Fruit fly (Drosophila melanogaster) whole organism, embryonic: ENCODE measurements around the gene CG9393.
A peak's percentile ranks its signal among the peaks of the same experiment; 100 is the strongest.

ENCODE experiments used
- Abd-B ChIP-seq: fragments of 200-800 bp; sonication (Bioruptor generic); optimal IDR thresholded peaks from 2 replicates; lab custom pipeline; 2018; ENCODE audit warnings: missing biosample characterization, mild to moderate bottlenecking, missing genetic modification characterization, moderate library complexity
- Blimp-1 ChIP-seq: fragments of 200-800 bp; sonication (Bioruptor generic); optimal IDR thresholded peaks from 3 replicates; lab custom pipeline; 2018; ENCODE audit warnings: missing biosample characterization, missing genetic modification characterization, mild to moderate bottlenecking, moderate library complexity, missing genetic modification reagents
- CG10462 ChIP-seq: fragments of 200-800 bp; sonication (Bioruptor generic); optimal IDR thresholded peaks from 2 replicates; lab custom pipeline; 2016; ENCODE audit warnings: missing biosample characterization, missing genetic modification characterization
- CG11093 ChIP-seq: fragments of 200-800 bp; sonication (Bioruptor generic); IDR thresholded peaks from 3 replicates; pipeline ENCODE4 v1.3.6; 2022; ENCODE audit warnings: missing biosample characterization, missing genetic modification characterization
- CG11456 ChIP-seq: fragments of 200-800 bp; sonication (Bioruptor generic); IDR thresholded peaks from 3 replicates; pipeline ENCODE4 v1.3.6; 2022; ENCODE audit warnings: missing biosample characterization, missing genetic modification characterization
- CG12219 ChIP-seq: fragments of 200-800 bp; sonication (Bioruptor generic); optimal IDR thresholded peaks from 3 replicates; lab custom pipeline; 2018; ENCODE audit warnings: missing biosample characterization, mild to moderate bottlenecking, missing genetic modification characterization
- CG1233 ChIP-seq: fragments of 200-800 bp; sonication (Bioruptor generic); optimal IDR thresholded peaks from 4 replicates; lab custom pipeline; 2018; ENCODE audit warnings: missing biosample characterization, mild to moderate bottlenecking, missing genetic modification characterization
- CG12942 ChIP-seq: fragments of 200-800 bp; sonication (Bioruptor generic); optimal IDR thresholded peaks from 3 replicates; lab custom pipeline; 2016; ENCODE audit warnings: missing biosample characterization, missing genetic modification characterization
- CG13775 ChIP-seq: fragments of 200-800 bp; sonication (Bioruptor generic); optimal IDR thresholded peaks from 3 replicates; lab custom pipeline; 2017; ENCODE audit warnings: missing biosample characterization, mild to moderate bottlenecking, missing genetic modification characterization
- CG16815 ChIP-seq: fragments of 200-800 bp; sonication (Bioruptor generic); optimal IDR thresholded peaks from 3 replicates; lab custom pipeline; 2017; ENCODE audit warnings: missing biosample characterization, mild to moderate bottlenecking, missing genetic modification characterization
- CG1832 ChIP-seq: fragments of 200-800 bp; sonication (Bioruptor generic); optimal IDR thresholded peaks from 2 replicates; lab custom pipeline; 2017; ENCODE audit warnings: missing biosample characterization, mild to moderate bottlenecking, missing genetic modification characterization, inconsistent platforms
- CG2199 ChIP-seq: fragments of 200-800 bp; sonication (Bioruptor generic); IDR thresholded peaks from 3 replicates; pipeline ENCODE4 v1.3.6; 2022; ENCODE audit warnings: missing biosample characterization, missing genetic modification characterization
- CG30403 ChIP-seq: fragments of 200-800 bp; sonication (Bioruptor generic); optimal IDR thresholded peaks from 3 replicates; lab custom pipeline; 2016; ENCODE audit warnings: missing biosample characterization, missing genetic modification characterization
- CG32767 ChIP-seq: fragments of 200-800 bp; sonication (Bioruptor generic); IDR thresholded peaks from 2 replicates; pipeline ENCODE4 v1.3.6; 2022; ENCODE audit warnings: missing biosample characterization, missing genetic modification characterization
- CG3847 ChIP-seq: fragments of 200-800 bp; sonication (Bioruptor generic); IDR thresholded peaks from 2 replicates; pipeline ENCODE4 v1.3.6; 2022; ENCODE audit warnings: missing biosample characterization, missing genetic modification characterization
- CG6272 ChIP-seq: fragments of 200-800 bp; sonication (Bioruptor generic); IDR thresholded peaks from 2 replicates; pipeline ENCODE4 v1.3.6; 2022; ENCODE audit warnings: missing biosample characterization, missing genetic modification characterization
- CG8281 ChIP-seq: fragments of 200-800 bp; sonication (Bioruptor generic); optimal IDR thresholded peaks from 2 replicates; lab custom pipeline; 2018; ENCODE audit warnings: missing biosample characterization, mild to moderate bottlenecking, missing genetic modification characterization, moderate library complexity
- CG8388 ChIP-seq: fragments of 200-800 bp; sonication (Bioruptor generic); optimal IDR thresholded peaks from 2 replicates; lab custom pipeline; 2019; ENCODE audit warnings: missing biosample characterization, mild to moderate bottlenecking, missing genetic modification characterization, moderate library complexity
- CG8478 ChIP-seq: fragments of >200 bp; optimal IDR thresholded peaks from 2 replicates; lab custom pipeline; 2018
- CkIIα-i1 ChIP-seq: fragments of 200-800 bp; sonication (Bioruptor generic); IDR thresholded peaks from 2 replicates; pipeline ENCODE4 v1.3.6; 2022; ENCODE audit warnings: missing biosample characterization, missing genetic modification characterization
- Dip2 ChIP-seq: fragments of 200-800 bp; sonication (Bioruptor generic); IDR thresholded peaks from 2 replicates; pipeline ENCODE4 v1.3.6; 2022; ENCODE audit warnings: missing biosample characterization, missing genetic modification characterization
- GATAe ChIP-seq: fragments of 200-800 bp; sonication (Bioruptor generic); conservative IDR thresholded peaks from 2 replicates; pipeline ENCODE4 v1.3.6; 2022; ENCODE audit warnings: missing biosample characterization, missing genetic modification characterization
- H2.0 ChIP-seq: fragments of 200-800 bp; sonication (Bioruptor generic); IDR thresholded peaks from 2 replicates; pipeline ENCODE4 v1.3.6; 2022; ENCODE audit warnings: missing biosample characterization, missing genetic modification characterization
- Hr78 ChIP-seq, 2 experiments: fragments of 200-800 bp in 1 of 2; fragments of >200 bp in 1 of 2; sonication (Bioruptor generic) in 1 of 2; optimal IDR thresholded peaks; 2 replicates each; lab custom pipeline; 2017 to 2019; ENCODE audit warnings: missing biosample characterization in 2 of 2, missing genetic modification characterization in 2 of 2, mild to moderate bottlenecking in 1 of 2, moderate library complexity in 1 of 2
- Myb ChIP-seq: fragments of 200-800 bp; sonication (Bioruptor generic); optimal IDR thresholded peaks from 2 replicates; lab custom pipeline; 2016; ENCODE audit warnings: missing biosample characterization, missing genetic modification characterization
- Nf-YC ChIP-seq: fragments of 200-800 bp; optimal IDR thresholded peaks from 3 replicates; lab custom pipeline; 2019; ENCODE audit warnings: missing biosample characterization, mild to moderate bottlenecking, missing genetic modification characterization, moderate library complexity
- Opbp ChIP-seq: fragments of 200-800 bp; sonication (Bioruptor generic); IDR thresholded peaks from 3 replicates; pipeline ENCODE4 v1.3.6; 2022; ENCODE audit warnings: missing biosample characterization, missing genetic modification characterization; ENCODE audit not compliant: partially characterized antibody
- Pdp1 ChIP-seq, 2 experiments: fragments of 200-800 bp; sonication (Bioruptor generic); optimal IDR thresholded peaks; 3 replicates each; lab custom pipeline; 2016; ENCODE audit warnings: missing biosample characterization in 2 of 2, missing genetic modification characterization in 2 of 2, mild to moderate bottlenecking in 1 of 2, moderate library complexity in 1 of 2
- Poxn ChIP-seq: fragments of 200-800 bp; sonication (Bioruptor generic); IDR thresholded peaks from 2 replicates; pipeline ENCODE4 v1.3.6; 2022; ENCODE audit warnings: missing biosample characterization, missing genetic modification characterization
- Sin3A ChIP-seq: fragments of >200 bp; optimal IDR thresholded peaks from 2 replicates; lab custom pipeline; 2018
- Sox100B ChIP-seq: fragments of 200-800 bp; sonication (Bioruptor generic); optimal IDR thresholded peaks from 3 replicates; lab custom pipeline; 2018; ENCODE audit warnings: missing biosample characterization, mild to moderate bottlenecking, missing genetic modification characterization
- Stat92E ChIP-seq, 3 experiments: fragments of >200 bp in 2 of 3; fragments of 200-800 bp in 1 of 3; sonication (Bioruptor generic) in 1 of 3; optimal IDR thresholded peaks; 2 replicates each; lab custom pipeline; 2017 to 2019; ENCODE audit warnings: missing biosample characterization in 3 of 3, missing genetic modification characterization in 3 of 3, mild to moderate bottlenecking in 1 of 3, moderate library complexity in 1 of 3
- Trl ChIP-seq, 3 experiments: fragments of >200 bp in 2 of 3; fragments of 200-800 bp in 1 of 3; sonication (Bioruptor generic) in 1 of 3; optimal IDR thresholded peaks; 2 replicates in 1 of 3; 3 replicates in 2 of 3; lab custom pipeline; 2016 to 2017; ENCODE audit warnings: missing biosample characterization in 1 of 3, missing genetic modification characterization in 1 of 3
- al ChIP-seq: fragments of 200-800 bp; sonication (Bioruptor generic); IDR thresholded peaks from 2 replicates; pipeline ENCODE4 v1.3.6; 2022; ENCODE audit warnings: missing biosample characterization, missing genetic modification characterization
- cg ChIP-seq: fragments of 200-800 bp; sonication (Bioruptor generic); optimal IDR thresholded peaks from 3 replicates; lab custom pipeline; 2019; ENCODE audit warnings: missing biosample characterization, mild to moderate bottlenecking, missing genetic modification characterization, moderate library complexity
- corto ChIP-seq: fragments of 200-800 bp; sonication (Bioruptor generic); optimal IDR thresholded peaks from 2 replicates; lab custom pipeline; 2016; ENCODE audit warnings: missing biosample characterization, mild to moderate bottlenecking, missing genetic modification characterization, moderate library complexity
- dmrt99B ChIP-seq: fragments of 200-800 bp; sonication (Bioruptor generic); optimal IDR thresholded peaks from 2 replicates; lab custom pipeline; 2018; ENCODE audit warnings: missing biosample characterization, mild to moderate bottlenecking, missing genetic modification characterization, moderate library complexity
- ewg ChIP-seq: fragments of 200-800 bp; sonication (Bioruptor generic); optimal IDR thresholded peaks from 3 replicates; lab custom pipeline; 2017; ENCODE audit warnings: mild to moderate bottlenecking, missing biosample characterization, missing genetic modification reagents, missing genetic modification characterization
- grn ChIP-seq: fragments of 200-800 bp; sonication (Bioruptor generic); optimal IDR thresholded peaks from 3 replicates; lab custom pipeline; 2017; ENCODE audit warnings: missing biosample characterization, missing genetic modification characterization
- kah ChIP-seq: fragments of 200-800 bp; sonication (Bioruptor generic); optimal IDR thresholded peaks from 2 replicates; lab custom pipeline; 2018; ENCODE audit warnings: missing biosample characterization, mild to moderate bottlenecking, missing genetic modification characterization
- lab ChIP-seq: fragments of 200-800 bp; sonication (Bioruptor generic); optimal IDR thresholded peaks from 3 replicates; lab custom pipeline; 2017; ENCODE audit warnings: missing biosample characterization, missing genetic modification characterization, mild to moderate bottlenecking, moderate library complexity, missing genetic modification reagents
- phol ChIP-seq: fragments of 200-800 bp; sonication (Bioruptor generic); optimal IDR thresholded peaks from 3 replicates; lab custom pipeline; 2018; ENCODE audit warnings: missing biosample characterization, mild to moderate bottlenecking, missing genetic modification characterization, moderate library complexity
- sens-2 ChIP-seq: fragments of 200-800 bp; sonication (Bioruptor generic); IDR thresholded peaks from 2 replicates; pipeline ENCODE4 v1.3.6; 2022; ENCODE audit warnings: missing biosample characterization, missing genetic modification characterization
- stwl ChIP-seq: fragments of 200-800 bp; sonication (Bioruptor generic); optimal IDR thresholded peaks from 3 replicates; lab custom pipeline; 2018; ENCODE audit warnings: missing biosample characterization, mild to moderate bottlenecking, missing genetic modification characterization, moderate library complexity
- tap ChIP-seq: fragments of 200-800 bp; optimal IDR thresholded peaks from 3 replicates; lab custom pipeline; 2019; ENCODE audit warnings: missing biosample characterization, mild to moderate bottlenecking, missing genetic modification characterization, moderate library complexity
- ttk ChIP-seq: fragments of 200-800 bp; sonication (Bioruptor generic); IDR thresholded peaks from 2 replicates; pipeline ENCODE4 v2.1.2; 2022; ENCODE audit warnings: missing biosample characterization, missing genetic modification characterization
- unpg ChIP-seq: fragments of 200-800 bp; sonication (Bioruptor generic); optimal IDR thresholded peaks from 3 replicates; lab custom pipeline; 2018; ENCODE audit warnings: missing biosample characterization, mild to moderate bottlenecking, missing genetic modification characterization, moderate library complexity

CG9393 gene

DNA sequence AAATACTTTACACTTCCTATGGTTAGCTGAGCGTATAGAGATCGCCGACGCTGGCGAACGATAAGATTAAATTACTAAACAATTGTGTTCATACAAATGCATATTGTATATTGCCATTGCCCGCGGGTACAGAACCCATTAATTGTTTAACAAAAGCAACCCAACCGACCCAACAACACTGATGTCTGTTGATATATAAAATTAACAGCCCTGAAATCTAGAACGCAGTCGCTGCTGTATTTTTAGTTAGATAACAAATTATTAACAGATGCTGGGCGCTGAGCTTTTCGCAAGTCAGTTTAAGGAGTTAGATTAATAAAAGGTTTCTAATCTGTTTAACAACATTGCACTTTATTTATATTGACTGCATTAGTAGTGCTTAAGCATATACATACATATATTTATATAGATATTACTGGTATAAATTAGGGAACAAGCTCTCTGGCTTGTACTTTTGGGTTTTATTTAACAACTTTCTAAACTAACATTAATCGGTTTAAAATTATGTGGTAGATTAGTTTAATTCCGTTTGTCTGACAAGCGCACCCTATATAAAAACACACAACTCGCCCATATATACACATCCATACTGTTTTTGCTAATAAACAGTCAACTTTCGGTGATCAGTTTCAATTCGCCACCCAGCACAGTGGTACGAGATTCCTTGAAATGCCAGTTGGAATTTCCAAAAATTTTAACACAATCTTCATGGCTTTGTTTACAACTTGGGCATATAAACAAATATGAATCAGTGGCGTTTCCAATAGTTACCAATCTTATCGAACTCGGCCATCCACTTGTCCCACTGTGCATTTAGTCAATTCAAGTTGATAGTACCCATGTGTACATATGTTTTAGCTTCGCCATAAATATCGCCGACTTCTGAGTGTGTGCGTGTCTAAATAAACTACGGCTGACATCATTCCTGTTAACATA lies 35.3 kb downstream of the CG9393 start (continued):
- no peak for TF ChIP-seq ewg (GFP tag; lab: Kevin White, UChicago)
- peak; percentile 76 for TF ChIP-seq CG3847
- TF ChIP-seq Blimp-1 (GFP tag; lab: Kevin White, UChicago) = peak; percentile 83
- peak; percentile 73 for TF ChIP-seq CG12942 (GFP tag; lab: Kevin White, UChicago)
- TF ChIP-seq CG1233 (GFP tag; lab: Kevin White, UChicago) = peak; percentile 89
- peak; percentile 96 for TF ChIP-seq corto (GFP tag; lab: Kevin White, UChicago)
- TF ChIP-seq Abd-B (GFP tag; lab: Kevin White, UChicago) = peak; percentile 83
- no peak for TF ChIP-seq CG1832 (GFP tag; lab: Kevin White, UChicago)
- TF ChIP-seq CG32767 (GFP tag; lab: Robert Waterston, UW) = peak; percentile 73
- TF ChIP-seq H2.0 (GFP tag; lab: Robert Waterston, UW) = peak; percentile 82
- TF ChIP-seq dmrt99B = no peak
- peak; percentile 64; the same call in 1 of the 2 replicates for TF ChIP-seq Poxn (GFP tag; lab: Robert Waterston, UW)
- TF ChIP-seq ttk (GFP tag; lab: Robert Waterston, UW) = peak; percentile 82
- TF ChIP-seq Stat92E (GFP tag; optimal IDR thresholded peaks at IDR 0.05; lab: Kevin White, UChicago) = no peak
- peak; percentile 66 for TF ChIP-seq CkIIα-i1 (GFP tag; lab: Robert Waterston, UW)
- TF ChIP-seq tap (tag; lab: Kevin White, UChicago) = peak; percentile 86
- peak; percentile 72 for TF ChIP-seq sens-2 (GFP tag; lab: Robert Waterston, UW)
- TF ChIP-seq lab (GFP tag; lab: Kevin White, UChicago) = peak; percentile 98
- TF ChIP-seq Opbp = no peak

DNA sequence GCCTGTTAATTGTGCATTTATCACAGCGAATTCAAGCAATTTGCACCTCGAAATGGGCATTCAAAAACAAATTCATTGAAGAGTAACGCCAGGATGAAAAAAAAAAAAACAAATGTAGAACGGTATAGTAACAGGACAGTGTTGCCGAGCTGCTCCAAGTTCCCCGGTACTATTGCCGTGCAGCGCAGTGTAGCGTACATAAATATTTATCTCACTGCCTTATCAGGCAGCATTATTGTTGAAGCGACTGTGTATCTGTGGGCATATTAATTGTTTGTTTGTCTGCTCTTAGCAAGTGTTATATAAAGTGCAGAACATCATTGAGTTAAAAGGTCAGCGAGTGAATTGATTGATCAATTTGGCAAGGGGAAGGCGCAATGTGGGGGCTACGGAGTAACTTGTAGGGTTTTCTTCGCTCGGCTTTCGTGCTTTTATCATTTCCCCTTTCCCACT lies 47.0 kb downstream of the CG9393 start:
- TF ChIP-seq CG12219 (GFP tag; lab: Kevin White, UChicago) (peak; percentile 34), CG32767 (GFP tag; lab: Robert Waterston, UW) (no peak), Myb (GFP tag; lab: Kevin White, UChicago) (no peak), al (no peak), Sin3A (lab: Kevin White, UChicago) (no peak), CG10462 (GFP tag; lab: Kevin White, UChicago) (peak; percentile 52), cg (GFP tag; lab: Kevin White, UChicago) (peak; percentile 75), CG11456 (GFP tag; lab: Robert Waterston, UW) (no peak), stwl (tag; lab: Kevin White, UChicago) (no peak), Pdp1 (GFP tag; optimal IDR thresholded peaks at IDR 0.05; lab: Kevin White, UChicago) (peak in 1 of 2 experiments; percentile 76), kah (no peak), Sox100B (no peak), Dip2 (GFP tag; lab: Robert Waterston, UW) (no peak), CG30403 (GFP tag; lab: Kevin White, UChicago) (no peak), Hr78 (GFP tag; optimal IDR thresholded peaks at IDR 0.05; lab: Kevin White, UChicago) (peak in 1 of 2 experiments; percentile 67), GATAe (GFP tag; lab: Robert Waterston, UW) (no peak), unpg (GFP tag; lab: Kevin White, UChicago) (no peak), CG8281 (tag; lab: Kevin White, UChicago) (peak; percentile 1), grn (GFP tag; lab: Kevin White, UChicago) (peak; percentile 62), CG8388 (GFP tag; lab: Kevin White, UChicago) (peak; percentile 15), Trl (optimal IDR thresholded peaks at IDR 0.05; lab: Kevin White, UChicago) (no peak), Trl (GFP tag; optimal IDR thresholded peaks at IDR 0.05; lab: Kevin White, UChicago) (no peak), CG11093 (no peak), CG13775 (GFP tag; lab: Kevin White, UChicago) (no peak), CG16815 (GFP tag; lab: Kevin White, UChicago) (no peak), phol (no peak), Nf-YC (tag; lab: Kevin White, UChicago) (no peak), CG8478 (lab: Kevin White, UChicago) (no peak), CG2199 (no peak), CG6272 (GFP tag; lab: Robert Waterston, UW) (no peak)
